Fruit fly (Drosophila melanogaster): ENCODE data around the gene Tango5.

DNA sequence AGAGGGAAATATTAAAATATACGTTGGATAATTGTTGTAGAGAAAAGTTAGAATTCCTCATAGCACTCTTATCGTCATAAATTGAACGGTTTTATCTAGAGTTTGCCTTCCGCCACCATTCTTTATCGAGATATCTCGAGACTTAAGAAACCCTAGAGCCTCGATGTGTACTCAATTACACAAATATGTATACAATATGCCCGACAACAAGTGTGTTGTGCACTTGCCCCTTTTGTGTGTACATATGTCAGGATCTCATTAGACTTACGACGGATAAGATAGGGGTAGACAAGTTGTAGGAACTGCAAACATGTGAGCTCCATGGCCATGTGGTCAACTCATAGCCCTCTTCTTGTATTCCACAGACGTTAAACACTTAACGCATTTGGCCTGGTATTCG lies 9.3 kb upstream of the Tango5 start:
- TF ChIP-seq CG8478 (optimal IDR thresholded peaks at IDR 0.05), result no peak
- no peak for TF ChIP-seq CTCF (optimal IDR thresholded peaks at IDR 0.05)

Data from S2 (cell line).